Worm (Caenorhabditis elegans) whole organism, L4 larva: Measurements from ENCODE around the gene K08D12.4.

ENCODE experiments used
- F44E2.7 ChIP-seq: fragments of 200-800 bp; sonication (Bioruptor generic); IDR thresholded peaks from 2 replicates; pipeline ENCODE4 v2.1.2; 2022; ENCODE audit warnings: missing genetic modification characterization, missing compliant biosample characterization
- F49E8.2 ChIP-seq: sonication (generic microtip); optimal IDR thresholded peaks from 2 replicates; lab custom pipeline; 2016; ENCODE audit warnings: missing compliant biosample characterization, mild to moderate bottlenecking, missing genetic modification characterization, borderline replicate concordance
- R02D3.7 ChIP-seq: fragments of 150-350 bp; sonication (generic microtip); optimal IDR thresholded peaks from 3 replicates; lab custom pipeline; 2014; ENCODE audit warnings: missing biosample characterization, missing genetic modification characterization
- T20F7.1 ChIP-seq: fragments of 200-800 bp; sonication (Bioruptor generic); optimal IDR thresholded peaks from 2 replicates; lab custom pipeline; 2018; ENCODE audit warnings: mild to moderate bottlenecking, missing genetic modification characterization, missing compliant biosample characterization
- T26A8.4 ChIP-seq: fragments of 200-800 bp; sonication (Bioruptor generic); IDR thresholded peaks from 2 replicates; pipeline ENCODE4 v1.3.6; 2022; ENCODE audit warnings: missing genetic modification characterization, missing compliant biosample characterization
- Y105C5A.15 ChIP-seq: fragments of 200-800 bp; sonication (Bioruptor generic); IDR thresholded peaks from 2 replicates; pipeline ENCODE4 v1.3.6; 2022; ENCODE audit warnings: missing genetic modification characterization, missing compliant biosample characterization
- Y5F2A.4 ChIP-seq: fragments of 200-800 bp; sonication (Bioruptor generic); optimal IDR thresholded peaks from 2 replicates; lab custom pipeline; 2018; ENCODE audit warnings: mild to moderate bottlenecking, missing genetic modification characterization, missing compliant biosample characterization
- aha-1 ChIP-seq: fragments of 150-350 bp; peaks from one replicate; lab custom pipeline; 2014; ENCODE audit warnings: missing biosample characterization, missing genetic modification characterization
- aly-2 ChIP-seq: sonication (generic microtip); optimal IDR thresholded peaks from 2 replicates; lab custom pipeline; 2018; ENCODE audit warnings: missing biosample characterization, missing genetic modification characterization
- ama-1 ChIP-seq: fragments of 150-350 bp; optimal IDR thresholded peaks from 2 replicates; lab custom pipeline; 2014; ENCODE audit warnings: inconsistent platforms, mixed read lengths
- attf-4 ChIP-seq: sonication (generic microtip); optimal IDR thresholded peaks from 3 replicates; lab custom pipeline; 2017; ENCODE audit warnings: missing biosample characterization, missing genetic modification characterization
- ceh-28 ChIP-seq: fragments of 150-350 bp; optimal IDR thresholded peaks from 2 replicates; lab custom pipeline; 2014; ENCODE audit warnings: missing biosample characterization, missing genetic modification reagents, missing genetic modification characterization
- ceh-32 ChIP-seq: sonication (generic microtip); optimal IDR thresholded peaks from 2 replicates; lab custom pipeline; 2016; ENCODE audit warnings: mild to moderate bottlenecking, missing genetic modification characterization, missing compliant biosample characterization; ENCODE audit not compliant: poor library complexity
- ceh-44 ChIP-seq: fragments of 200-800 bp; sonication (Bioruptor generic); IDR thresholded peaks from 2 replicates; pipeline ENCODE4 v1.3.6; 2022; ENCODE audit warnings: missing genetic modification reagents, missing genetic modification characterization, missing compliant biosample characterization
- ceh-62 ChIP-seq: sonication (generic microtip); optimal IDR thresholded peaks from 2 replicates; lab custom pipeline; 2017; ENCODE audit warnings: missing biosample characterization, missing genetic modification characterization
- ces-1 ChIP-seq: fragments of 150-350 bp; sonication (generic microtip); optimal IDR thresholded peaks from 4 replicates; lab custom pipeline; 2014; ENCODE audit warnings: missing biosample characterization, missing genetic modification reagents, missing genetic modification characterization
- daf-12 ChIP-seq: fragments of 150-350 bp; optimal IDR thresholded peaks from 2 replicates; lab custom pipeline; 2014; ENCODE audit warnings: missing biosample characterization, missing genetic modification reagents, missing genetic modification characterization
- daf-16 ChIP-seq, 3 experiments: sonication (generic microtip); optimal IDR thresholded peaks; 2 replicates each; lab custom pipeline; 2016 to 2017; ENCODE audit warnings: missing genetic modification characterization in 3 of 3, missing genetic modification reagents in 3 of 3, mild to moderate bottlenecking in 2 of 3, missing compliant biosample characterization in 2 of 3, missing biosample characterization in 1 of 3, moderate library complexity in 1 of 3
- daf-19 ChIP-seq: fragments of 200-800 bp; sonication (Bioruptor generic); conservative IDR thresholded peaks from 2 replicates; pipeline ENCODE4 v1.3.6; 2022; ENCODE audit warnings: missing genetic modification characterization, missing compliant biosample characterization
- duxl-1 ChIP-seq: sonication (generic microtip); optimal IDR thresholded peaks from 2 replicates; lab custom pipeline; 2016; ENCODE audit warnings: mild to moderate bottlenecking, missing genetic modification characterization, moderate library complexity, missing compliant biosample characterization; ENCODE audit not compliant: poor library complexity
- dve-1 ChIP-seq: sonication (generic microtip); optimal IDR thresholded peaks from 2 replicates; lab custom pipeline; 2017; ENCODE audit warnings: antibody characterized with exemption, mild to moderate bottlenecking, missing genetic modification characterization, missing compliant biosample characterization; ENCODE audit not compliant: insufficient read depth
- fos-1 ChIP-seq: fragments of 150-350 bp; optimal IDR thresholded peaks from 2 replicates; lab custom pipeline; 2014; ENCODE audit warnings: missing biosample characterization, missing genetic modification characterization
- hlh-11 ChIP-seq: fragments of 200-800 bp; sonication (Bioruptor generic); optimal IDR thresholded peaks from 2 replicates; lab custom pipeline; 2018; ENCODE audit warnings: mild to moderate bottlenecking, missing genetic modification characterization, missing compliant biosample characterization
- hlh-30 ChIP-seq: sonication (generic microtip); optimal IDR thresholded peaks from 2 replicates; lab custom pipeline; 2017; ENCODE audit warnings: antibody characterized with exemption, mild to moderate bottlenecking, missing genetic modification characterization, missing compliant biosample characterization; ENCODE audit not compliant: insufficient read depth
- jun-1 ChIP-seq: fragments of 150-350 bp; optimal IDR thresholded peaks from 2 replicates; lab custom pipeline; 2014; ENCODE audit warnings: missing biosample characterization, missing genetic modification reagents, missing genetic modification characterization
- lin-15B ChIP-seq: fragments of 150-350 bp; sonication (generic microtip); optimal IDR thresholded peaks from 3 replicates; lab custom pipeline; 2014; ENCODE audit warnings: missing biosample characterization, missing genetic modification characterization
- mes-2 ChIP-seq: sonication (generic microtip); optimal IDR thresholded peaks from 2 replicates; lab custom pipeline; 2016; ENCODE audit warnings: missing genotype, mild to moderate bottlenecking, missing genetic modification characterization, missing compliant biosample characterization; ENCODE audit not compliant: poor library complexity, severe bottlenecking
- nhr-10 ChIP-seq: fragments of 150-350 bp; optimal IDR thresholded peaks from 2 replicates; lab custom pipeline; 2014; ENCODE audit warnings: missing biosample characterization, missing genetic modification characterization
- nhr-11 ChIP-seq: fragments of 150-350 bp; optimal IDR thresholded peaks from 2 replicates; lab custom pipeline; 2014; ENCODE audit warnings: missing biosample characterization, missing genetic modification characterization
- nhr-28 ChIP-seq: fragments of 150-350 bp; optimal IDR thresholded peaks from 2 replicates; lab custom pipeline; 2014; ENCODE audit warnings: missing biosample characterization, missing genetic modification characterization
- nhr-48 ChIP-seq: sonication (generic microtip); optimal IDR thresholded peaks from 2 replicates; lab custom pipeline; 2016; ENCODE audit warnings: mild to moderate bottlenecking, missing genetic modification characterization, missing compliant biosample characterization
- nhr-6 ChIP-seq: fragments of 150-350 bp; optimal IDR thresholded peaks from 2 replicates; lab custom pipeline; 2014; ENCODE audit warnings: missing biosample characterization, missing genetic modification characterization
- pha-4 ChIP-seq, 2 experiments: fragments of 150-350 bp in 1 of 2; fragments of 200-800 bp in 1 of 2; sonication (Bioruptor generic) in 1 of 2; IDR thresholded peaks in 1 of 2; optimal IDR thresholded peaks in 1 of 2; 2 replicates each; pipeline versions ENCODE4 v1.3.6 to Lab custom; 2014 to 2022; ENCODE audit warnings: missing genetic modification characterization in 2 of 2, missing genetic modification reagents in 2 of 2, missing biosample characterization in 1 of 2, missing compliant biosample characterization in 1 of 2
- php-3 ChIP-seq: fragments of 200-800 bp; sonication (Bioruptor generic); IDR thresholded peaks from 2 replicates; pipeline ENCODE4 v1.3.6; 2022; ENCODE audit warnings: missing genetic modification reagents, missing genetic modification characterization, missing compliant biosample characterization
- pqm-1 ChIP-seq: sonication (generic microtip); optimal IDR thresholded peaks from 2 replicates; lab custom pipeline; 2017; ENCODE audit warnings: missing biosample characterization, missing genetic modification characterization
- rbr-2 ChIP-seq: sonication (generic microtip); optimal IDR thresholded peaks from 2 replicates; lab custom pipeline; 2016; ENCODE audit warnings: missing genotype, missing genetic modification characterization, missing compliant biosample characterization
- sdz-12 ChIP-seq: fragments of 200-800 bp; sonication (Bioruptor generic); optimal IDR thresholded peaks from 2 replicates; lab custom pipeline; 2018; ENCODE audit warnings: mild to moderate bottlenecking, missing genetic modification characterization, missing compliant biosample characterization
- zip-2 ChIP-seq: fragments of 150-350 bp; optimal IDR thresholded peaks from 2 replicates; lab custom pipeline; 2014; ENCODE audit warnings: missing biosample characterization, missing genetic modification characterization
- ztf-7 ChIP-seq: fragments of 150-350 bp; optimal IDR thresholded peaks from 2 replicates; lab custom pipeline; 2014; ENCODE audit warnings: missing biosample characterization, missing genetic modification characterization

K08D12.4 gene

DNA sequence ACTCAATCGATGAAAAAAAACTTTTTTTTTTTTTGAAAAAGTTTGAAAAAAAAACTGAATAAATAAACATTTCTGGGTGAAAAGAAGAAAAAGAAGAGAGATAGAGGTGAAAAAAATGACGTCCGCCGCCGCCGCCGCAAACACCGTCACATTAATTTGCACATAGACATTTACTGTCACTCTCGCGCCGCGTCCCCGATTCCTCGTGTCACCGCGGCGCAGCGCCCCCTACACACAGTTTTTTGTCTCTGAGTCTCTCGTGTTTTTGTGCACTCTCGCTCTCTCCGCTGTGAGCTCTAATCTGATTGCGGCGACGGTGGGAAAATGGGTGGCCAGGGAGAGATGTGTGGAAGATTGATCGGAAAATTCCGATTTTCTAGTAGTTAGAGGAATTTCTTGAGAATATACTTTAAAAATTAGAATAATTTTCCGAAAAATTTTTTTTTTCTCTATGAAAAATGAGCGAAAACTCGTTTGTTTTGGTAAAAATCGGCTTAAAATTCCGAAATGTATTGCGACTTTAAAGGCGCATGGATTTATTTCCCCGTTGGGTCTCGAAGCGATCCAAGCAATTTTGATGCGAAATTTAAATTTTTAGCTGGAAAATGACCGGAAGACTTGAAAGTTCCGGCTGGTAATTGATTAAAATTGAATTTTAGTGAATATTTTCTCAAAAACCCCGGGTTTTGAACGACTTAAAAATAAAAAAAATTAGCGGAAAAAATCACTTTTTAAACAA is 32.4 kb downstream of the K08D12.4 start (continued):
- TF ChIP-seq F49E8.2 (tag; lab: Kevin White, UChicago) = no peak
- TF ChIP-seq T20F7.1 (GFP tag; lab: Kevin White, UChicago) = no peak
- TF ChIP-seq hlh-30 (tag; lab: Kevin White, UChicago) = peak; percentile 75
- TF ChIP-seq pqm-1 (tag; lab: Kevin White, UChicago) = peak; percentile 16
- TF ChIP-seq ceh-62 = no peak
- no peak for TF ChIP-seq ceh-44 (GFP tag; lab: Robert Waterston, UW)
- TF ChIP-seq Y5F2A.4 (GFP tag; lab: Kevin White, UChicago) = no peak
- TF ChIP-seq sdz-12 = no peak
- peak; percentile 18 for TF ChIP-seq nhr-28 (tag; lab: Kevin White, UChicago)
- no peak for TF ChIP-seq attf-4 (tag; lab: Kevin White, UChicago)
- no peak for TF ChIP-seq zip-2 (tag; lab: Kevin White, UChicago)
- TF ChIP-seq jun-1 = no peak
- no peak for TF ChIP-seq ceh-32
- TF ChIP-seq fos-1 (tag; lab: Kevin White, UChicago) = no peak
- TF ChIP-seq daf-19 (GFP tag; lab: Robert Waterston, UW) = no peak

ce11 chrIV:1740105-1741023 is 33.3 kb downstream of the K08D12.4 start, which contains the start of gene ptpn-22:
Gene ptpn-22 (minus strand): TSS chrIV:1740262.
- TF ChIP-seq nhr-10 (tag; lab: Kevin White, UChicago) (no peak), rbr-2 (tag; lab: Kevin White, UChicago) (no peak), T26A8.4 (GFP tag; lab: Robert Waterston, UW) (no peak), nhr-28 (tag; lab: Kevin White, UChicago) (peak; percentile 9), php-3 (GFP tag; lab: Robert Waterston, UW) (no peak), ama-1 (lab: Kevin White, UChicago) (no peak), lin-15B (tag; lab: Kevin White, UChicago) (no peak), attf-4 (tag; lab: Kevin White, UChicago) (no peak), ceh-28 (peak; percentile 90), hlh-11 (peak; percentile 25), pha-4 (GFP tag; IDR thresholded peaks at IDR 0.05; lab: Robert Waterston, UW) (no peak), pha-4 (tag; optimal IDR thresholded peaks at IDR 0.05; lab: Kevin White, UChicago) (no peak), R02D3.7 (no peak), zip-2 (tag; lab: Kevin White, UChicago) (no peak), daf-16 (GFP tag; optimal IDR thresholded peaks at IDR 0.05; lab: Kevin White, UChicago) (no peak), daf-16 (tag; optimal IDR thresholded peaks at IDR 0.05; lab: Kevin White, UChicago) (peak; percentile 18), ceh-44 (GFP tag; lab: Robert Waterston, UW) (no peak), sdz-12 (no peak), nhr-6 (tag; lab: Kevin White, UChicago) (no peak), mes-2 (tag; lab: Kevin White, UChicago) (no peak), daf-12 (no peak), Y5F2A.4 (GFP tag; lab: Kevin White, UChicago) (no peak), aha-1 (tag; lab: Kevin White, UChicago) (peak; percentile 35), Y105C5A.15 (GFP tag; lab: Robert Waterston, UW) (no peak), ces-1 (no peak), nhr-11 (no peak), duxl-1 (no peak), nhr-48 (tag; lab: Kevin White, UChicago) (no peak), F44E2.7 (GFP tag; lab: Robert Waterston, UW) (no peak), aly-2 (tag; lab: Kevin White, UChicago) (no peak), ztf-7 (tag; lab: Kevin White, UChicago) (no peak), dve-1 (tag; lab: Kevin White, UChicago) (no peak)
